Fruit fly (Drosophila melanogaster) whole organism: ENCODE measurements around the gene ttk.
A peak's percentile ranks its signal among the peaks of the same experiment; 100 is the strongest.

Experiments used
- CG8478 ChIP-seq: fragments of >200 bp; optimal IDR thresholded peaks from 2 replicates; lab custom pipeline; 2018; ENCODE audit warnings: inconsistent platforms
- Dll ChIP-seq: fragments of >200 bp; optimal IDR thresholded peaks from 2 replicates; lab custom pipeline; 2017
- EcR ChIP-seq, 2 experiments: fragments of >200 bp; optimal IDR thresholded peaks; 2 replicates each; lab custom pipeline; 2017; ENCODE audit warnings: missing biosample characterization in 2 of 2, missing genetic modification characterization in 2 of 2, missing genetic modification reagents in 2 of 2
- pan ChIP-seq: fragments of >200 bp; optimal IDR thresholded peaks from 2 replicates; lab custom pipeline; 2017
- psq ChIP-seq: fragments of >200 bp; optimal IDR thresholded peaks from 2 replicates; lab custom pipeline; 2017
- usp ChIP-seq: fragments of >200 bp; optimal IDR thresholded peaks from 2 replicates; lab custom pipeline; 2017; ENCODE audit warnings: missing biosample characterization, missing genetic modification characterization, mixed read lengths

ttk gene

DNA sequence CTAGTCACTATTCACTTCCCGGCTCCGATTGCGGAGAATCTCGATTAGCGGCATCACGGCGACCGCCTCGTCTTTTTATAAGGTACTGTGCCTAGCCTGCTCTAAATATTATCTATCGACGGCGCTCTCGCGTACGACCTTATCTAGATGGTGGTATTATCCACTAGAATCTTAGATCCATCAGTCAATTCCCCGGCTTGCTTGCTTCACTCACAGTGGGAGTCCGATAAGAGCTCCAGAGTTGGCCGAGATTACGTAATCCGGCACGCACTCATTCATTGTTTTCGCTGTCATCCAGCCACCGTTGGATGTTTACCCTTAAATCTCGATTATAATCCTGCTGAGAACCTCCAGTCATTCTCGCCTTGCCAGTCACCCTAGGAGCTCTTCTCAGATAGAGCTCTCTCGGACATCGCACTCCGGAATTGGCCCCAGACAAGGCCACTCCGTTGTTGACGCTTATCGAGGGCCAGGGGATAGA is 47.9 kb downstream of the ttk start, which contains the start of gene Smvt:
Smvt (minus strand) TSS at position 51 of the 481 bp plus-strand sequence.
- TF ChIP-seq usp (GFP tag; lab: Kevin White, UChicago) (no peak), EcR (GFP tag; optimal IDR thresholded peaks at IDR 0.05; lab: Kevin White, UChicago) (no peak), Dll (lab: Kevin White, UChicago) (no peak), pan (lab: Kevin White, UChicago) (no peak), CG8478 (lab: Kevin White, UChicago) (no peak), psq (no peak)

- no peak for TF ChIP-seq usp (GFP tag; lab: Kevin White, UChicago)
- no peak for TF ChIP-seq psq
- TF ChIP-seq EcR (GFP tag; optimal IDR thresholded peaks at IDR 0.05; lab: Kevin White, UChicago): no peak
- TF ChIP-seq CG8478 (lab: Kevin White, UChicago): no peak
- no peak for TF ChIP-seq Dll (lab: Kevin White, UChicago)
- no peak for TF ChIP-seq pan (lab: Kevin White, UChicago)
Observed at dm6 chr3R:31762672-31763071, 49.0 kb downstream of the ttk start.

dm6 chr3R:31764672-31765071 is 51.0 kb downstream of the ttk start, which contains the start of gene CG2150:
CG2150 (minus strand) TSS chr3R:31764772.
- TF ChIP-seq CG8478 (lab: Kevin White, UChicago) (no peak), psq (no peak), usp (GFP tag; lab: Kevin White, UChicago) (no peak), pan (lab: Kevin White, UChicago) (no peak), Dll (lab: Kevin White, UChicago) (no peak), EcR (GFP tag; optimal IDR thresholded peaks at IDR 0.05; lab: Kevin White, UChicago) (no peak)

DNA sequence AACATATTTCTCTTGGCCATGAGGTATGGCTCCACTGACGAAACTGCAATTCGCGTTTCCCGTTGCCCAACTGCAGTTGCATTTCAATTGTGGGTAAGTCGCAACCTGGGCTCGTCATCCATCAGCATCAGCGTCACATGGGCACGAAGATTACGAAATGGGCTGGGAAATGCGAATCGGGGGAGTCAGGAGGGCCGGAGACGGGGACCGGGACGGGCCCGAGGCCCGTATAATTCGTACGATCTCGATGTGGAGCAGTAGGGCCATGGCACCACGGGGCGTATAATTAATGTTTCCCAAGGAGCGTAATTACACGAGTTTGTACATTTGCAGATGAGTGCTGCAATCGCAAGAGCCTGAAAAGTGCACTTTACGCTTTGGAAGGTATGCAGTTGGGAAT is 51.5 kb downstream of the ttk start:
- TF ChIP-seq psq (no peak), usp (GFP tag; lab: Kevin White, UChicago) (no peak), Dll (lab: Kevin White, UChicago) (no peak)

- no peak for TF ChIP-seq usp (GFP tag; lab: Kevin White, UChicago)
Observed at dm6 chr3R:31767528-31767927, 53.9 kb downstream of the ttk start.

- TF ChIP-seq Dll (lab: Kevin White, UChicago): peak; percentile 10
- no peak for TF ChIP-seq pan (lab: Kevin White, UChicago)
Observed at dm6 chr3R:31768198-31768597, 54.5 kb downstream of the ttk start.

DNA sequence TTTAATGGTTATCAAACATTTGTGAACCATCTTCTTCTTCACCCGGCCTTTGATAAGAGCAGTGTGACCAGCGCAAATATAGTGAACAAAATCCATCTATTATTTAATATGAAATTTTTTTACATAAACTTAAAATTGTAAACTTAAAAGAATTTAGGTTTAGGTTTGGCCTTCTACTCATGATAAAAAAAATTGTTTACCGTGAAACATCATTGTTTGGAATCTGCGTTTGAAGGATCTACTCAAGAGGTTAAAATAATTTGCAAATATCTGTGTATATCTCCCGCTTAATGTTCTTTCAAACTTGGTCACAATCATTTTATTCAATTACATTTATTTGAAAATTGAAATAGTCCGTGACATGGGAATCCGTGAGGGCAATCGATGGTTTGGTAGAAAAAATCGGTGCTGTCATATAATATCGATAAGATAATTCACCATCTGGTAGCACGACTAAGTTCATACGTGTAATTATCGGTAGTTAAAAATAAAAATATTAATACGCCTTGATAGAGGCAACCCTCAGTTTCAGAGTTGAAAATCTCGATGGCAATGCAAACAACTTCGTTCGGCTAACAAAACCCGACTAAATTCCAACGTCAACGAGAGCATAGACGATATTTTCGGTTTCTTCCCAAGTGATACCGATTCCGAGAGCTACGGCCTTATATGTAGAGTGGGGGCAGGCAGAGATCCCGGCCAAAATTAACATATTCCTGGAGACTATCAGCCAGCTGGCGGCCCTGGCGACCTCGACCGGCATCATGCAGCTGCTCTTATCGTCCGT is 58.3 kb downstream of the ttk start, which contains the start of the genes betaGlu and sip3:
betaGlu (minus strand) TSS at position 59 of the 787 bp plus-strand sequence.
sip3 (plus strand) TSS at position 430 of the 787 bp plus-strand sequence.
- no peak for TF ChIP-seq usp (GFP tag; lab: Kevin White, UChicago)
- TF ChIP-seq psq: no peak
- TF ChIP-seq CG8478 (lab: Kevin White, UChicago): no peak
- no peak for TF ChIP-seq EcR (GFP tag; optimal IDR thresholded peaks at IDR 0.05; lab: Kevin White, UChicago)
- no peak for TF ChIP-seq Dll (lab: Kevin White, UChicago)
- TF ChIP-seq pan (lab: Kevin White, UChicago): no peak

DNA sequence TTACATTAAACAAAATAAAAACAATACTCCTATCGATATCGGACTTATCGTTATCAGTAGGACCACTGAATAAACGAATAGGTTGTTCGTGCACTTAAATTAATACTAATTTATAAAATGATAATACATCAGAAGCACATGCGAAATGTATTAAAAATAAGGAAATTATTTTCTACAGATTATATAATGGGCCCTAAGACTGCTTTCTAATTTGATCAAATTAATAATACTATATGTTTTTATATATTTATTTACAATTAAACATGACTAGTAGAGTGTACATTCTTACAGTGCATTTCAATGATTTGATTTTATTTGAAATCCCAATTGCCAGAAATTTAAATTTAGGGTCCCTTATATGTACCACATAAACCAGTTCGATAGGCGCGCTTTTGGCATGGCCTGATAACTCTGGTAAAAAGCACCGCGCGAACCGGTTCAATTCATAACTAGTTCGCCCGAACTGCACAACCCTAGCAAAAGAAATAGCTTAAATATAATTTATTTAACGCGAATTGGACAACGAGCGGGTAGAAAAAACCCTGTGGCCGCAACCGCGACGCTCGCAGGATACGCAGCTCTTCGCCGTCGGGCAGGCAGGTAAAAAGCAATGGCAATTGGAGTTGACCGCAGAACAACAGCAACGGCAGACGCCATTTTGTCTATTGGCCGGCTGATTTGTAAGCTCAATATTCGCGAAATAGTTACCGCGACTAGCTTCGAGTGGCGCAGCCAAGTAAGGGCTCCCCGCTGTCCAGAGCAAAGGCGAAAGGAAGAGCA is 63.1 kb downstream of the ttk start, which contains the start of the genes CG2126 and faf:
CG2126 (minus strand) TSS at position 70 of the 780 bp plus-strand sequence.
faf (plus strand) TSS at position 438 of the 780 bp plus-strand sequence.
- TF ChIP-seq psq (no peak), usp (GFP tag; lab: Kevin White, UChicago) (no peak), Dll (lab: Kevin White, UChicago) (no peak), CG8478 (lab: Kevin White, UChicago) (no peak), pan (lab: Kevin White, UChicago) (no peak), EcR (GFP tag; optimal IDR thresholded peaks at IDR 0.05; lab: Kevin White, UChicago) (no peak)

dm6 chr3R:31777482-31778165 is 64.0 kb downstream of the ttk start:
- TF ChIP-seq psq (no peak), Dll (lab: Kevin White, UChicago) (peak; percentile 77)
